Fruit fly (Drosophila melanogaster) whole organism, embryonic: Measurements from ENCODE around the gene Mgat4b.
A peak's percentile ranks its signal among the peaks of the same experiment; 100 is the strongest.

Experiments used
- CG10267 ChIP-seq: fragments of 200-800 bp; sonication (Bioruptor generic); optimal IDR thresholded peaks from 2 replicates; lab custom pipeline; 2018; ENCODE audit warnings: missing biosample characterization, mild to moderate bottlenecking, missing genetic modification characterization, moderate library complexity
- CG11695 ChIP-seq: fragments of 200-800 bp; sonication (Bioruptor generic); IDR thresholded peaks from 3 replicates; pipeline ENCODE4 v1.3.6; 2022; ENCODE audit warnings: missing biosample characterization, missing genetic modification characterization
- CG12219 ChIP-seq: fragments of 200-800 bp; sonication (Bioruptor generic); optimal IDR thresholded peaks from 3 replicates; lab custom pipeline; 2018; ENCODE audit warnings: missing biosample characterization, mild to moderate bottlenecking, missing genetic modification characterization
- CG14014 ChIP-seq: fragments of 200-800 bp; sonication (Bioruptor generic); IDR thresholded peaks from 2 replicates; pipeline ENCODE4 v1.3.6; 2022; ENCODE audit warnings: missing biosample characterization, missing genetic modification characterization
- CG1529 ChIP-seq: fragments of 200-800 bp; sonication (Bioruptor generic); optimal IDR thresholded peaks from 3 replicates; lab custom pipeline; 2018; ENCODE audit warnings: missing biosample characterization, missing genetic modification characterization
- CG1603 ChIP-seq: fragments of 200-800 bp; sonication (Bioruptor generic); optimal IDR thresholded peaks from 2 replicates; lab custom pipeline; 2019; ENCODE audit warnings: missing biosample characterization, mild to moderate bottlenecking, missing genetic modification characterization, moderate library complexity
- CG16813 ChIP-seq: fragments of 200-800 bp; sonication (Bioruptor generic); IDR thresholded peaks from 3 replicates; pipeline ENCODE4 v1.3.6; 2022; ENCODE audit warnings: missing biosample characterization, missing genetic modification characterization; ENCODE audit not compliant: partially characterized antibody
- CG32772 ChIP-seq: fragments of 200-800 bp; sonication (Bioruptor generic); IDR thresholded peaks from 2 replicates; pipeline ENCODE4 v1.3.6; 2022; ENCODE audit warnings: missing biosample characterization, missing genetic modification characterization
- CG4360 ChIP-seq: fragments of 200-800 bp; sonication (Bioruptor generic); IDR thresholded peaks from 2 replicates; pipeline ENCODE4 v1.3.6; 2022; ENCODE audit warnings: missing biosample characterization, missing genetic modification characterization
- CG4820 ChIP-seq: fragments of 200-800 bp; sonication (Bioruptor generic); optimal IDR thresholded peaks from 3 replicates; lab custom pipeline; 2016; ENCODE audit warnings: missing biosample characterization, missing genetic modification characterization
- CG6689 ChIP-seq: fragments of 200-800 bp; sonication (Bioruptor generic); IDR thresholded peaks from 2 replicates; pipeline ENCODE4 v1.3.6; 2022; ENCODE audit warnings: missing biosample characterization, missing genetic modification characterization
- CG7928 ChIP-seq: fragments of 200-800 bp; sonication (Bioruptor generic); optimal IDR thresholded peaks from 2 replicates; lab custom pipeline; 2017; ENCODE audit warnings: missing biosample characterization, mild to moderate bottlenecking, missing genetic modification characterization
- CG8765 ChIP-seq: fragments of 200-800 bp; sonication (Bioruptor generic); IDR thresholded peaks from 2 replicates; pipeline ENCODE4 v1.3.6; 2022; ENCODE audit warnings: missing biosample characterization, missing genetic modification characterization
- Dfd ChIP-seq, 2 experiments: fragments of >200 bp; optimal IDR thresholded peaks; 2 replicates each; lab custom pipeline; 2017; ENCODE audit warnings: missing biosample characterization in 2 of 2, missing genetic modification characterization in 2 of 2
- Doc2 ChIP-seq: fragments of 200-800 bp; sonication (Bioruptor generic); IDR thresholded peaks from 2 replicates; pipeline ENCODE4 v1.3.6; 2022; ENCODE audit warnings: missing biosample characterization, missing genetic modification characterization
- HLH4C ChIP-seq: fragments of 200-800 bp; sonication (Bioruptor generic); IDR thresholded peaks from 3 replicates; pipeline ENCODE4 v1.3.6; 2022; ENCODE audit warnings: missing biosample characterization, missing genetic modification characterization; ENCODE audit not compliant: partially characterized antibody
- Hand ChIP-seq: fragments of 200-800 bp; sonication (Bioruptor generic); optimal IDR thresholded peaks from 2 replicates; lab custom pipeline; 2017; ENCODE audit warnings: mild to moderate bottlenecking, missing biosample characterization, missing genetic modification reagents, missing genetic modification characterization
- HmgD ChIP-seq: fragments of 200-800 bp; sonication (Bioruptor generic); optimal IDR thresholded peaks from 3 replicates; lab custom pipeline; 2016; ENCODE audit warnings: missing biosample characterization, missing genetic modification characterization
- Hr39 ChIP-seq: fragments of >200 bp; optimal IDR thresholded peaks from 2 replicates; lab custom pipeline; 2017
- Hsf ChIP-seq: fragments of 200-800 bp; sonication (Bioruptor generic); optimal IDR thresholded peaks from 3 replicates; lab custom pipeline; 2016; ENCODE audit warnings: missing biosample characterization, missing genetic modification characterization
- Mad ChIP-seq: fragments of 200-800 bp; sonication (Bioruptor generic); optimal IDR thresholded peaks from 2 replicates; lab custom pipeline; 2016; ENCODE audit warnings: missing biosample characterization, missing genetic modification characterization
- Med ChIP-seq: fragments of 200-800 bp; sonication (Bioruptor generic); peaks from one replicate; lab custom pipeline; 2016; ENCODE audit warnings: missing biosample characterization, missing genetic modification characterization, mild to moderate bottlenecking, inconsistent platforms, moderate library complexity
- Mes4 ChIP-seq: fragments of 200-800 bp; sonication (Bioruptor generic); optimal IDR thresholded peaks from 2 replicates; lab custom pipeline; 2016; ENCODE audit warnings: missing biosample characterization, missing genetic modification characterization
- NC2α ChIP-seq: fragments of 200-800 bp; sonication (Bioruptor generic); optimal IDR thresholded peaks from 2 replicates; lab custom pipeline; 2016; ENCODE audit warnings: missing biosample characterization, missing genetic modification characterization
- Opbp ChIP-seq: fragments of 200-800 bp; sonication (Bioruptor generic); IDR thresholded peaks from 3 replicates; pipeline ENCODE4 v1.3.6; 2022; ENCODE audit warnings: missing biosample characterization, missing genetic modification characterization; ENCODE audit not compliant: partially characterized antibody
- Pdp1 ChIP-seq, 2 experiments: fragments of 200-800 bp; sonication (Bioruptor generic); optimal IDR thresholded peaks; 3 replicates each; lab custom pipeline; 2016; ENCODE audit warnings: missing biosample characterization in 2 of 2, missing genetic modification characterization in 2 of 2, mild to moderate bottlenecking in 1 of 2, moderate library complexity in 1 of 2
- Scr ChIP-seq: fragments of 200-800 bp; sonication (Bioruptor generic); IDR thresholded peaks from 2 replicates; pipeline ENCODE4 v1.3.6; 2022; ENCODE audit warnings: missing biosample characterization, missing genetic modification characterization; ENCODE audit not compliant: partially characterized antibody
- amos ChIP-seq: fragments of 200-800 bp; sonication (Bioruptor generic); IDR thresholded peaks from 2 replicates; pipeline ENCODE4 v1.3.6; 2022; ENCODE audit warnings: missing biosample characterization, missing genetic modification characterization; ENCODE audit not compliant: partially characterized antibody
- crol ChIP-seq: fragments of 200-800 bp; sonication (Bioruptor generic); IDR thresholded peaks from 2 replicates; pipeline ENCODE4 v1.3.6; 2022; ENCODE audit warnings: missing biosample characterization, missing genetic modification characterization
- dati ChIP-seq: fragments of 200-800 bp; sonication (Bioruptor generic); IDR thresholded peaks from 2 replicates; pipeline ENCODE4 v1.3.6; 2022; ENCODE audit warnings: missing biosample characterization, missing genetic modification characterization
- dysf ChIP-seq: fragments of 200-800 bp; sonication (Bioruptor generic); IDR thresholded peaks from 3 replicates; pipeline ENCODE4 v1.3.6; 2022; ENCODE audit warnings: missing biosample characterization, missing genetic modification characterization
- grau ChIP-seq: fragments of 200-800 bp; optimal IDR thresholded peaks from 3 replicates; lab custom pipeline; 2019; ENCODE audit warnings: missing biosample characterization, mild to moderate bottlenecking, missing genetic modification characterization, moderate library complexity
- gt ChIP-seq: fragments of 200-800 bp; sonication (Bioruptor generic); IDR thresholded peaks from 2 replicates; pipeline ENCODE4 v1.3.6; 2022; ENCODE audit warnings: missing biosample characterization, missing genetic modification characterization
- h ChIP-seq: fragments of >200 bp; optimal IDR thresholded peaks from 2 replicates; lab custom pipeline; 2017
- hb ChIP-seq: fragments of 200-800 bp; sonication (Bioruptor generic); IDR thresholded peaks from 3 replicates; pipeline ENCODE4 v1.3.6; 2022; ENCODE audit warnings: missing biosample characterization, missing genetic modification characterization; ENCODE audit not compliant: partially characterized antibody
- inv ChIP-seq: fragments of 200-800 bp; sonication (Bioruptor generic); IDR thresholded peaks from 2 replicates; pipeline ENCODE4 v1.3.6; 2022; ENCODE audit warnings: missing biosample characterization, missing genetic modification characterization; ENCODE audit not compliant: partially characterized antibody
- kni ChIP-seq: fragments of 200-800 bp; sonication (Bioruptor generic); optimal IDR thresholded peaks from 3 replicates; lab custom pipeline; 2017; ENCODE audit warnings: mild to moderate bottlenecking, missing biosample characterization, missing genetic modification reagents, missing genetic modification characterization
- lbe ChIP-seq: fragments of 200-800 bp; sonication (Bioruptor generic); optimal IDR thresholded peaks from 2 replicates; lab custom pipeline; 2016; ENCODE audit warnings: missing biosample characterization, mild to moderate bottlenecking, missing genetic modification characterization
- lov ChIP-seq, 2 experiments: fragments of 200-800 bp in 1 of 2; fragments of >200 bp in 1 of 2; sonication (Bioruptor generic) in 1 of 2; IDR thresholded peaks in 1 of 2; optimal IDR thresholded peaks in 1 of 2; 2 replicates in 1 of 2; 3 replicates in 1 of 2; pipeline versions ENCODE4 v1.3.6 to Lab custom; 2017 to 2022; ENCODE audit warnings: missing biosample characterization in 1 of 2, missing genetic modification characterization in 1 of 2
- nmo ChIP-seq: fragments of 200-800 bp; sonication (Bioruptor generic); optimal IDR thresholded peaks from 2 replicates; lab custom pipeline; 2018; ENCODE audit warnings: missing biosample characterization, mild to moderate bottlenecking, missing genetic modification characterization, moderate library complexity
- org-1 ChIP-seq: fragments of 200-800 bp; sonication (Bioruptor generic); optimal IDR thresholded peaks from 2 replicates; lab custom pipeline; 2017; ENCODE audit warnings: missing biosample characterization, missing genetic modification characterization
- scrt ChIP-seq: fragments of 200-800 bp; sonication (Bioruptor generic); optimal IDR thresholded peaks from 2 replicates; lab custom pipeline; 2018; ENCODE audit warnings: missing biosample characterization, mild to moderate bottlenecking, missing genetic modification characterization, moderate library complexity
- sr ChIP-seq: fragments of 200-800 bp; sonication (Bioruptor generic); IDR thresholded peaks from 3 replicates; pipeline ENCODE4 v1.3.6; 2022; ENCODE audit warnings: missing biosample characterization, missing genetic modification characterization
- ttk ChIP-seq: fragments of 200-800 bp; sonication (Bioruptor generic); IDR thresholded peaks from 2 replicates; pipeline ENCODE4 v2.1.2; 2022; ENCODE audit warnings: missing biosample characterization, missing genetic modification characterization
- zfh1 ChIP-seq: fragments of 200-800 bp; sonication (Bioruptor generic); IDR thresholded peaks from 3 replicates; pipeline ENCODE4 v1.3.6; 2022; ENCODE audit warnings: missing biosample characterization, missing genetic modification characterization

Gene Mgat4b

DNA sequence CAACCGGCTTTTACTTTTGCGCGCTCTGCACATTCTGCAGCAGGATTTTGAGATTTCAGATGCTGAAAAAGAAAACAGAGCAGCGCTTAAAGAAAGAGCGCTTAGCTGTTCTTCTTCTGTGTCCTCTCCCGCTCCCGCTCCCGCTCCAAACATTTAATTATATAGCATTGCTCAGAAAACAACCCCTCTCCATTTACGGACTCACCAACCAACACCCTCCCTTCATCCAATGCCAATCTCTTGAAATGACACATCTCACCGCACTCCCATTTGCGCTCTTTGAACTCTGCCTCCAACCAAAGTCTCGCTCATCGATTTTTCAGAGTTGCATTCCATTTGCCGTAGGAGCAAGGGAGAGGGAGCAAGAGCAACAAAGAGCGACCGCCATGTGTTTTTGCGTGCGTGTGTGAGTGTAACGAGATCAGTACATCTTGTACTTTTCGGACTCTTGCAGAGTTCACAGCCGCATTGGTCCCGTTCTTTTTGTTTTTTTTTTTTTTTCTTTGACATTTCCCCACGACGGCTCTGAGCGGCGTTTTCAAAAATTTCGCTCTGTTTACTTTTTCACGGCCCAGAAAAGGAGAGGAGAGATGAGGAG is 13.9 kb downstream of the Mgat4b start (continued):
- TF ChIP-seq CG12219 (GFP tag; lab: Kevin White, UChicago) (no peak), lbe (GFP tag; lab: Kevin White, UChicago) (peak; percentile 85), gt (GFP tag; lab: Robert Waterston, UW) (no peak), Scr (GFP tag; lab: Robert Waterston, UW) (0 out of 2 replicates have a peak, but pooled peaks have one; percentile 29), CG11695 (GFP tag; lab: Robert Waterston, UW) (peak; percentile 15; the same call in 1 of the 3 replicates)

dm6 chr3L:14752816-14753215 is 16.3 kb downstream of the Mgat4b start:
- TF ChIP-seq scrt (GFP tag; lab: Kevin White, UChicago) = no peak
- TF ChIP-seq amos (GFP tag; lab: Robert Waterston, UW) = no peak
- no peak for TF ChIP-seq lov (optimal IDR thresholded peaks at IDR 0.05; lab: Kevin White, UChicago)
- TF ChIP-seq lov (GFP tag; IDR thresholded peaks at IDR 0.05; lab: Robert Waterston, UW) = 0 out of 3 replicates have a peak, but pooled peaks have one; percentile 31
- TF ChIP-seq crol (GFP tag; lab: Robert Waterston, UW) = 0 out of 2 replicates have a peak, but pooled peaks have one; percentile 29
- 0 out of 3 replicates have a peak, but pooled peaks have one; percentile 3 for TF ChIP-seq Opbp
- TF ChIP-seq Dfd (GFP tag; optimal IDR thresholded peaks at IDR 0.05; lab: Kevin White, UChicago) = peak in 1 of 2 experiments; percentile 64
- TF ChIP-seq hb (GFP tag; lab: Robert Waterston, UW) = 0 out of 3 replicates have a peak, but pooled peaks have one; percentile 21
- TF ChIP-seq Hr39 = peak; percentile 26
- TF ChIP-seq kni (GFP tag; lab: Kevin White, UChicago) = no peak
- TF ChIP-seq Med (GFP tag; lab: Kevin White, UChicago) = peak; percentile 72
- TF ChIP-seq, all 482 proteins: peak for 7

DNA sequence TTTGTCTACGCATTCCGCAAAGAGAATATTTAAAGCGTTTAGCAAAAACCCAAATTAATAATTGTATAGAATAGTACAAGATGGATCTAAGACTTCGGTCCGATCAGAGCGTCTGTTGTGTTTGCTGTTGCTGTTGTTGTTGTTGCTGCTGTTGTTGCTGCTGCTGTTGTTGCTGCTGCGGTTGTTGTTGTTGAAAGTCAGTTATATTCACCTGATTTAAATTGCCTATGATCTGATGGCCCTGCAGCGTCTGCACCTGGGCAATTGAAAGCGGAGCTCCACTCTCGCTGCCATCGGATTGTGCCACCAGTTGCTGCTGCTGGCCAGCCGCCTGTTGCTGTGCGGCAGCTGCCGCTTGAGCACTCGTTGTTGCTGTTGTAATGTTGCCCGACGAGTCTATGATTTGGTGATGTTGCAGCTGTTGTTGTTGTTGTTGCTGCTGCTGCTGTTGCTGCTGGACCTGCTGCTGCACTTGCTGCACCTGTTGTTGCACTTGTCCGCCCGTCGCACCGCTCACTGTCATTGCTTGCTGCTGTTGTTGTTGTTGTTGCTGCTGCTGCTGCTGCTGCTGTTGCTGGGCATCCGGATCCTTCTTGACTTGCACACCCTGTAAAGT is 17.9 kb downstream of the Mgat4b start:
- TF ChIP-seq CG6689 (no peak), Doc2 (no peak), CG10267 (tag; lab: Kevin White, UChicago) (no peak), CG4360 (peak; percentile 72), Med (GFP tag; lab: Kevin White, UChicago) (peak; percentile 69), ttk (no peak), CG16813 (GFP tag; lab: Robert Waterston, UW) (no peak), inv (GFP tag; lab: Robert Waterston, UW) (no peak), sr (GFP tag; lab: Robert Waterston, UW) (no peak), Hand (GFP tag; lab: Kevin White, UChicago) (no peak), org-1 (GFP tag; lab: Kevin White, UChicago) (no peak), HmgD (no peak), CG7928 (GFP tag; lab: Kevin White, UChicago) (no peak), HLH4C (no peak), zfh1 (GFP tag; lab: Robert Waterston, UW) (0 out of 3 replicates have a peak, but pooled peaks have one; percentile 30), Mes4 (GFP tag; lab: Kevin White, UChicago) (no peak), CG1529 (no peak), Hsf (no peak), Mad (GFP tag; lab: Kevin White, UChicago) (no peak), Scr (GFP tag; lab: Robert Waterston, UW) (0 out of 2 replicates have a peak, but pooled peaks have one; percentile 13), CG1603 (tag; lab: Kevin White, UChicago) (no peak), dati (GFP tag; lab: Robert Waterston, UW) (no peak), CG8765 (GFP tag; lab: Robert Waterston, UW) (no peak), h (lab: Kevin White, UChicago) (no peak), CG32772 (no peak), dysf (GFP tag; lab: Robert Waterston, UW) (no peak), Pdp1 (GFP tag; optimal IDR thresholded peaks at IDR 0.05; lab: Kevin White, UChicago) (no peak), NC2α (no peak), grau (tag; lab: Kevin White, UChicago) (no peak), Dfd (GFP tag; optimal IDR thresholded peaks at IDR 0.05; lab: Kevin White, UChicago) (peak in 1 of 2 experiments; percentile 20), CG4820 (GFP tag; lab: Kevin White, UChicago) (no peak), nmo (no peak), CG14014 (GFP tag; lab: Robert Waterston, UW) (no peak)
